Fruit fly (Drosophila melanogaster): Measurements from ENCODE around the gene CG31404.

DNA sequence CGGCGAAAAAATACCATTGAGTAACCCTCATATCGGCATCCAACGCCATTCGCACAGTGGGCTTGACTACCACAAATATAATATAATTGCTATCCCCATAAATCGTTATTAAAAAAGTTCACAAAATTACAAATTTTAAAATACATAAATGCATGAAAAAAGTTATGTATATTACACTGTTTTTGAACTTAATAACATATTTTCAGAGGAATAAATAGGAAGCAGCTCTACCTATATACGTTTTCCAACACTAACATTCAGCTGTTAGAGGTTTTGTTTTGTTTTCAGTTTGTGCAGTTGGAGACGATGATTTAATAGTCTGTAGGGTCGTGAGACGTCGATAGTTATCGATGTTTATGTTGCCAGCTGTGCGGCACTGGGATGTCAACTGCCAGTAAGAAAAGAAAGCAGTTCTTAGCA is 27.3 kb upstream of the CG31404 start, which contains the start of the genes Ino80 and Aptx:
- TF ChIP-seq usp (GFP tag; optimal IDR thresholded peaks at IDR 0.05): no peak
- no peak for TF ChIP-seq pan (optimal IDR thresholded peaks at IDR 0.05)
- TF ChIP-seq CG8478 (optimal IDR thresholded peaks at IDR 0.05): no peak
- no peak for TF ChIP-seq Dll (optimal IDR thresholded peaks at IDR 0.05)
- TF ChIP-seq EcR (GFP tag; optimal IDR thresholded peaks at IDR 0.05): no peak
